Worm (Caenorhabditis elegans): Measurements from ENCODE around the gene phat-7.
A peak's percentile ranks its signal among the peaks of the same experiment; 100 is the strongest.

Gene phat-7

ce11 chrV:4056203-4056602 is 10.0 kb downstream of the phat-7 start:
- TF ChIP-seq tbx-2 (tag; optimal IDR thresholded peaks at IDR 0.05) (no peak), lin-39 (tag; optimal IDR thresholded peaks at IDR 0.05) (no peak), dpl-1 (GFP tag; optimal IDR thresholded peaks at IDR 0.05) (no peak), unc-130 (tag; optimal IDR thresholded peaks at IDR 0.05) (no peak), ama-1 (optimal IDR thresholded peaks at IDR 0.05) (no peak), efl-3 (GFP tag; optimal IDR thresholded peaks at IDR 0.05) (no peak), nhr-84 (tag; optimal IDR thresholded peaks at IDR 0.05) (no peak), nhr-20 (tag; optimal IDR thresholded peaks at IDR 0.05) (no peak), unc-30 (tag; optimal IDR thresholded peaks at IDR 0.05) (no peak), ceh-90 (tag; optimal IDR thresholded peaks at IDR 0.05) (no peak), hlh-4 (tag; optimal IDR thresholded peaks at IDR 0.05) (no peak), fkh-10 (GFP tag; optimal IDR thresholded peaks at IDR 0.05) (no peak), isw-1 (GFP tag; IDR thresholded peaks at IDR 0.05) (no peak), ceh-8 (GFP tag; optimal IDR thresholded peaks at IDR 0.05) (no peak), pqm-1 (tag; optimal IDR thresholded peaks at IDR 0.05) (no peak), nhr-28 (tag; optimal IDR thresholded peaks at IDR 0.05) (no peak), Y116A8C.19 (tag; optimal IDR thresholded peaks at IDR 0.05; ENCODE audit: borderline replicate concordance) (no peak), mab-9 (GFP tag; IDR thresholded peaks at IDR 0.05) (no peak), lin-14 (GFP tag; optimal IDR thresholded peaks at IDR 0.05) (no peak), lin-35 (GFP tag; optimal IDR thresholded peaks at IDR 0.05) (no peak)

ce11 chrV:4063559-4064164 is 17.4 kb downstream of the phat-7 start:
- TF ChIP-seq lin-35 (GFP tag; optimal IDR thresholded peaks at IDR 0.05) (peak; percentile 48 to 70), nhr-47 (tag; optimal IDR thresholded peaks at IDR 0.05) (peak; percentile 73), nhr-20 (tag; optimal IDR thresholded peaks at IDR 0.05) (peak; percentile 48), lsy-2 (tag; optimal IDR thresholded peaks at IDR 0.05) (peak; percentile 81 to 93), xbp-1 (tag; optimal IDR thresholded peaks at IDR 0.05) (peak; percentile 45), swsn-7 (tag; optimal IDR thresholded peaks at IDR 0.05) (peak; percentile 37), unc-98 (GFP tag; IDR thresholded peaks at IDR 0.05) (peak; percentile 89), nhr-85 (tag) (peak; percentile 65), dpl-1 (GFP tag; optimal IDR thresholded peaks at IDR 0.05) (peak; percentile 42 to 67 (median 48)), F16B12.6 (tag; optimal IDR thresholded peaks at IDR 0.05) (peak; percentile 49), nhr-19 (GFP tag; conservative IDR thresholded peaks at IDR 0.05) (peak; percentile 93), mab-9 (GFP tag; IDR thresholded peaks at IDR 0.05) (peak; percentile 84), fkh-8 (tag; optimal IDR thresholded peaks at IDR 0.05) (peak; percentile 19), ceh-88 (GFP tag; IDR thresholded peaks at IDR 0.05) (peak; percentile 84), isw-1 (GFP tag; IDR thresholded peaks at IDR 0.05) (peak; percentile 88), rnt-1 (tag; optimal IDR thresholded peaks at IDR 0.05) (peak; percentile 58), efl-1 (optimal IDR thresholded peaks at IDR 0.05) (peak; percentile 62 to 75), efl-1 (GFP tag; optimal IDR thresholded peaks at IDR 0.05 in 1 of 2) (peak; percentile 69 to 96), unc-86 (tag; optimal IDR thresholded peaks at IDR 0.05) (peak; percentile 34), dsc-1 (tag; optimal IDR thresholded peaks at IDR 0.05) (peak; percentile 38), grh-1 (GFP tag; IDR thresholded peaks at IDR 0.05) (peak; percentile 86)

ce11 chrV:4066143-4066542 is 19.9 kb downstream of the phat-7 start:
- peak in 1 of 2 experiments; percentile 13 for TF ChIP-seq lsy-2 (tag; optimal IDR thresholded peaks at IDR 0.05)

- peak in 1 of 3 experiments; percentile 36 for TF ChIP-seq dpl-1 (GFP tag; optimal IDR thresholded peaks at IDR 0.05)
- peak in 1 of 2 experiments; percentile 68 for TF ChIP-seq efl-1 (optimal IDR thresholded peaks at IDR 0.05)
- peak; percentile 57 to 95 for TF ChIP-seq efl-1 (GFP tag; optimal IDR thresholded peaks at IDR 0.05 in 1 of 2)
Measured at ce11 chrV:4067876-4068275, 21.7 kb downstream of the phat-7 start.
